Worm (Caenorhabditis elegans) whole organism, L4/young adult: ENCODE data around the gene Y56A3A.31.

ENCODE experiments used
- dao-5 ChIP-seq: sonication (generic microtip); optimal IDR thresholded peaks from 2 replicates; lab custom pipeline; 2016; ENCODE audit warnings: missing genotype, missing genetic modification characterization, moderate library complexity, missing compliant biosample characterization
- him-1 ChIP-seq: sonication (generic microtip); optimal IDR thresholded peaks from 2 replicates; lab custom pipeline; 2016; ENCODE audit warnings: missing genotype, missing genetic modification reagents, missing genetic modification characterization, missing compliant biosample characterization

- TF ChIP-seq him-1 (tag; lab: Kevin White, UChicago) (no peak), dao-5 (no peak)
Observed at ce11 chrIII:11949276-11949879, 24.9 kb upstream of the Y56A3A.31 start.
